Worm (Caenorhabditis elegans) whole organism, L1 larva: ENCODE results near the gene rabr-4.
A peak's percentile ranks its signal among the peaks of the same experiment; 100 is the strongest.

Experiments
- C34B4.2 ChIP-seq: sonication (generic microtip); optimal IDR thresholded peaks from 2 replicates; lab custom pipeline; 2017; ENCODE audit warnings: mild to moderate bottlenecking, missing genetic modification characterization, missing compliant biosample characterization
- F16B12.6 ChIP-seq: fragments of 150-350 bp; optimal IDR thresholded peaks from 2 replicates; lab custom pipeline; 2014; ENCODE audit warnings: missing biosample characterization, missing genetic modification characterization
- Y116A8C.19 ChIP-seq: sonication (generic microtip); optimal IDR thresholded peaks from 2 replicates; lab custom pipeline; 2016; ENCODE audit warnings: missing compliant biosample characterization, missing genetic modification characterization, borderline replicate concordance
- aha-1 ChIP-seq: fragments of 150-350 bp; optimal IDR thresholded peaks from 2 replicates; lab custom pipeline; 2014; ENCODE audit warnings: missing biosample characterization, missing genetic modification characterization
- alr-1 ChIP-seq: fragments of 200-800 bp; sonication (Bioruptor generic); optimal IDR thresholded peaks from 2 replicates; lab custom pipeline; 2018; ENCODE audit warnings: borderline replicate concordance, mild to moderate bottlenecking, missing genetic modification characterization, missing compliant biosample characterization
- aly-2 ChIP-seq: fragments of 150-350 bp; optimal IDR thresholded peaks from 2 replicates; lab custom pipeline; 2014; ENCODE audit warnings: missing biosample characterization, missing genetic modification characterization
- blmp-1 ChIP-seq: fragments of 150-350 bp; optimal IDR thresholded peaks from 2 replicates; lab custom pipeline; 2014; ENCODE audit warnings: missing biosample characterization, missing genetic modification characterization
- ceh-82 ChIP-seq, 3 experiments: fragments of 150-350 bp in 1 of 3; sonication (generic microtip) in 2 of 3; optimal IDR thresholded peaks; 2 replicates each; lab custom pipeline; 2014 to 2017; ENCODE audit warnings: missing biosample characterization in 3 of 3, missing genetic modification characterization in 3 of 3
- ceh-90 ChIP-seq: sonication (generic microtip); optimal IDR thresholded peaks from 2 replicates; lab custom pipeline; 2016; ENCODE audit warnings: missing genetic modification characterization, missing compliant biosample characterization
- ces-1 ChIP-seq: fragments of 150-350 bp; optimal IDR thresholded peaks from 2 replicates; lab custom pipeline; 2014; ENCODE audit warnings: missing biosample characterization, missing genetic modification reagents, missing genetic modification characterization
- dpl-1 ChIP-seq, 3 experiments: fragments of 150-350 bp in 2 of 3; sonication (generic microtip) in 1 of 3; optimal IDR thresholded peaks; 2 replicates each; lab custom pipeline; 2014 to 2017; ENCODE audit warnings: missing biosample characterization in 3 of 3, missing genetic modification characterization in 3 of 3, missing genetic modification reagents in 3 of 3
- efl-1 ChIP-seq, 4 experiments: fragments of 150-350 bp; optimal IDR thresholded peaks in 3 of 4; peaks in 1 of 4; 1 replicate in 1 of 4; 2 replicates in 3 of 4; lab custom pipeline; 2014; ENCODE audit warnings: missing biosample characterization in 2 of 4, missing genetic modification characterization in 2 of 4, missing genetic modification reagents in 2 of 4
- efl-3 ChIP-seq: fragments of 200-800 bp; sonication (Bioruptor generic); optimal IDR thresholded peaks from 2 replicates; lab custom pipeline; 2018; ENCODE audit warnings: mild to moderate bottlenecking, missing genetic modification characterization, missing compliant biosample characterization
- egl-13 ChIP-seq: sonication (generic microtip); optimal IDR thresholded peaks from 2 replicates; lab custom pipeline; 2016; ENCODE audit warnings: missing genotype, missing genetic modification reagents, missing genetic modification characterization, missing compliant biosample characterization
- egl-27 ChIP-seq, 2 experiments: fragments of 150-350 bp in 1 of 2; sonication (generic microtip); optimal IDR thresholded peaks; 3 replicates each; lab custom pipeline; 2017 to 2018; ENCODE audit warnings: missing biosample characterization in 2 of 2, missing genetic modification characterization in 2 of 2, missing genetic modification reagents in 2 of 2
- elt-2 ChIP-seq: sonication (generic microtip); optimal IDR thresholded peaks from 2 replicates; lab custom pipeline; 2016; ENCODE audit warnings: missing genetic modification characterization, mild to moderate bottlenecking, inconsistent platforms, missing compliant biosample characterization, missing genetic modification reagents
- elt-3 ChIP-seq, 6 experiments: fragments of 150-350 bp in 1 of 6; sonication (generic microtip); optimal IDR thresholded peaks; 2 replicates each; lab custom pipeline; 2017 to 2018; ENCODE audit warnings: missing biosample characterization in 6 of 6, missing genetic modification characterization in 6 of 6, inconsistent platforms in 1 of 6
- fkh-10 ChIP-seq: sonication (generic microtip); optimal IDR thresholded peaks from 2 replicates; lab custom pipeline; 2017; ENCODE audit warnings: missing biosample characterization, missing genetic modification reagents, missing genetic modification characterization
- fos-1 ChIP-seq: fragments of 150-350 bp; optimal IDR thresholded peaks from 2 replicates; lab custom pipeline; 2014; ENCODE audit warnings: missing biosample characterization, missing genetic modification characterization
- hlh-4 ChIP-seq: sonication (generic microtip); optimal IDR thresholded peaks from 2 replicates; lab custom pipeline; 2016; ENCODE audit warnings: mild to moderate bottlenecking, missing genetic modification characterization, missing compliant biosample characterization
- hpl-2 ChIP-seq: fragments of 150-350 bp; optimal IDR thresholded peaks from 2 replicates; lab custom pipeline; 2014; ENCODE audit warnings: missing biosample characterization, missing genetic modification reagents, missing genetic modification characterization
- isw-1 ChIP-seq: fragments of 200-800 bp; sonication (Bioruptor generic); IDR thresholded peaks from 2 replicates; pipeline ENCODE4 v1.3.6; 2022; ENCODE audit warnings: missing genetic modification characterization, missing compliant biosample characterization
- lin-13 ChIP-seq: fragments of 150-350 bp; optimal IDR thresholded peaks from 2 replicates; lab custom pipeline; 2014; ENCODE audit warnings: missing biosample characterization, missing genetic modification reagents, missing genetic modification characterization
- lin-14 ChIP-seq: fragments of 200-800 bp; sonication (Bioruptor generic); optimal IDR thresholded peaks from 2 replicates; lab custom pipeline; 2018; ENCODE audit warnings: mild to moderate bottlenecking, missing genetic modification characterization, moderate library complexity, missing compliant biosample characterization
- lin-15B ChIP-seq: fragments of 150-350 bp; sonication (generic microtip); optimal IDR thresholded peaks from 3 replicates; lab custom pipeline; 2014; ENCODE audit warnings: missing biosample characterization, missing genetic modification characterization
- lin-35 ChIP-seq, 2 experiments: fragments of 150-350 bp; optimal IDR thresholded peaks; 2 replicates each; lab custom pipeline; 2014; ENCODE audit warnings: missing biosample characterization in 2 of 2, missing genetic modification characterization in 2 of 2, missing genetic modification reagents in 2 of 2
- lin-39 ChIP-seq: fragments of 150-350 bp; optimal IDR thresholded peaks from 2 replicates; lab custom pipeline; 2014; ENCODE audit warnings: missing biosample characterization, missing genetic modification reagents, missing genetic modification characterization
- lsy-2 ChIP-seq, 2 experiments: fragments of 150-350 bp; optimal IDR thresholded peaks; 2 replicates each; lab custom pipeline; 2014; ENCODE audit warnings: missing biosample characterization in 2 of 2, missing genetic modification characterization in 2 of 2
- mdl-1 ChIP-seq, 2 experiments: fragments of 150-350 bp; optimal IDR thresholded peaks; 2 replicates each; lab custom pipeline; 2014 to 2017; ENCODE audit warnings: missing biosample characterization in 2 of 2, missing genetic modification characterization in 2 of 2, inconsistent platforms in 1 of 2
- nhr-11 ChIP-seq: fragments of 150-350 bp; optimal IDR thresholded peaks from 2 replicates; lab custom pipeline; 2014; ENCODE audit warnings: missing biosample characterization, missing genetic modification characterization
- nhr-19 ChIP-seq: fragments of 200-800 bp; sonication (Bioruptor generic); conservative IDR thresholded peaks from 2 replicates; pipeline ENCODE4 v1.3.6; 2022; ENCODE audit warnings: missing genetic modification characterization, missing compliant biosample characterization
- nhr-20 ChIP-seq: sonication (generic microtip); optimal IDR thresholded peaks from 2 replicates; lab custom pipeline; 2016; ENCODE audit warnings: mild to moderate bottlenecking, missing genetic modification characterization, missing compliant biosample characterization
- nhr-237 ChIP-seq: fragments of 150-350 bp; optimal IDR thresholded peaks from 2 replicates; lab custom pipeline; 2014; ENCODE audit warnings: missing biosample characterization, missing genetic modification characterization
- nhr-85 ChIP-seq: sonication (generic microtip); peaks from one replicate; lab custom pipeline; 2016; ENCODE audit warnings: missing genetic modification characterization, inconsistent platforms, missing compliant biosample characterization
- nhr-90 ChIP-seq: sonication (generic microtip); optimal IDR thresholded peaks from 2 replicates; lab custom pipeline; 2016; ENCODE audit warnings: mild to moderate bottlenecking, missing genetic modification characterization, missing compliant biosample characterization; ENCODE audit not compliant: poor library complexity
- rnt-1 ChIP-seq: sonication (generic microtip); optimal IDR thresholded peaks from 2 replicates; lab custom pipeline; 2016; ENCODE audit warnings: mild to moderate bottlenecking, missing genetic modification characterization, moderate library complexity, missing compliant biosample characterization
- sox-4 ChIP-seq: sonication (generic microtip); optimal IDR thresholded peaks from 2 replicates; lab custom pipeline; 2016; ENCODE audit warnings: missing genetic modification characterization, missing compliant biosample characterization
- sptf-1 ChIP-seq: fragments of 150-350 bp; optimal IDR thresholded peaks from 2 replicates; lab custom pipeline; 2014; ENCODE audit warnings: missing biosample characterization, missing genetic modification characterization
- tbx-2 ChIP-seq: sonication (generic microtip); optimal IDR thresholded peaks from 2 replicates; lab custom pipeline; 2016; ENCODE audit warnings: missing genetic modification characterization, missing compliant biosample characterization
- unc-86 ChIP-seq: sonication (generic microtip); optimal IDR thresholded peaks from 2 replicates; lab custom pipeline; 2016; ENCODE audit warnings: missing genetic modification characterization, missing compliant biosample characterization
- unc-98 ChIP-seq: fragments of 200-800 bp; sonication (Bioruptor generic); IDR thresholded peaks from 2 replicates; pipeline ENCODE4 v1.3.6; 2022; ENCODE audit warnings: missing genetic modification characterization, missing compliant biosample characterization
- ztf-11 ChIP-seq, 2 experiments: sonication (generic microtip); optimal IDR thresholded peaks; 2 replicates each; lab custom pipeline; 2016 to 2017; ENCODE audit warnings: missing genetic modification characterization in 2 of 2, missing biosample characterization in 1 of 2, missing compliant biosample characterization in 1 of 2
- ztf-4 ChIP-seq: fragments of 150-350 bp; optimal IDR thresholded peaks from 2 replicates; lab custom pipeline; 2014; ENCODE audit warnings: missing biosample characterization, missing genetic modification characterization

rabr-4 gene

DNA sequence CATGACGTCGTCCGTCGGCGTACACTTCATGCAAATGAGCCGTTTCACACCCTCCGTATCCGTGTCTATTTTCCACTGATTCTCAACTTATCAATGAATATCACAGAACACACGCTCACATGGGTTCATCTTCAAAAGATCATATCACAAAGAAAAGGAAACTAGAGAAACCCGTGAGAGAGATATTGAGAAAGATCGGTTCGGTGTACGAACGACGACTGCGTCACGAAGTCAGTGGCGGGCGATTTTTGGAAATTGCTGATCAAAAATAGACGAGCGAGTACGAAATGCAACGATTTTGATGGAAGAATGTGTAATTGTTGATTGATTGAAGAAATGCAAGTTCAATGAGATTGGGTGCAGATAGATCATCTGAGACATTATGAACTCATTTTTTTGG, 18.6 kb downstream of the rabr-4 start (continued):
- no peak for TF ChIP-seq lin-39 (tag; lab: Kevin White, UChicago)
- TF ChIP-seq dpl-1 (GFP tag; optimal IDR thresholded peaks at IDR 0.05; lab: Kevin White, UChicago), result peak in 1 of 3 experiments; percentile 3
- TF ChIP-seq lin-15B (tag; lab: Kevin White, UChicago), result no peak
- TF ChIP-seq hlh-4 (tag; lab: Kevin White, UChicago), result no peak
- TF ChIP-seq hpl-2 (GFP tag; lab: Kevin White, UChicago), result no peak
- no peak for TF ChIP-seq sptf-1
- no peak for TF ChIP-seq ceh-90 (tag; lab: Kevin White, UChicago)
- TF ChIP-seq blmp-1, result peak; percentile 85
- peak in 1 of 2 experiments; percentile 9 for TF ChIP-seq mdl-1 (tag; optimal IDR thresholded peaks at IDR 0.05; lab: Kevin White, UChicago)
- TF ChIP-seq C34B4.2 (tag; lab: Kevin White, UChicago), result no peak
- TF ChIP-seq egl-27 (tag; optimal IDR thresholded peaks at IDR 0.05; lab: Kevin White, UChicago), result no peak
- no peak for TF ChIP-seq unc-98 (GFP tag; lab: Robert Waterston, UW)
- peak; percentile 96 for TF ChIP-seq nhr-85 (tag; lab: Kevin White, UChicago)
- no peak for TF ChIP-seq ces-1 (GFP tag; lab: Kevin White, UChicago)
- TF ChIP-seq nhr-11 (tag; lab: Kevin White, UChicago), result no peak
- no peak for TF ChIP-seq ztf-4 (tag; lab: Kevin White, UChicago)
- peak; percentile 10 for TF ChIP-seq nhr-90 (tag; lab: Kevin White, UChicago)
- TF ChIP-seq F16B12.6 (tag; lab: Kevin White, UChicago), result no peak
- TF ChIP-seq ztf-11 (tag; optimal IDR thresholded peaks at IDR 0.05; lab: Kevin White, UChicago), result no peak
- TF ChIP-seq egl-13 (tag; lab: Kevin White, UChicago), result no peak
- no peak for TF ChIP-seq elt-2 (tag; lab: Kevin White, UChicago)
- no peak for TF ChIP-seq lin-13 (GFP tag; lab: Kevin White, UChicago)
- TF ChIP-seq nhr-20 (tag; lab: Kevin White, UChicago), result peak; percentile 86
- no peak for TF ChIP-seq sox-4
- TF ChIP-seq fkh-10, result no peak
- TF ChIP-seq fos-1 (tag; lab: Kevin White, UChicago), result no peak
- TF ChIP-seq aha-1 (tag; lab: Kevin White, UChicago), result no peak
- TF ChIP-seq lin-14, result peak; percentile 76
- TF ChIP-seq tbx-2, result no peak

- TF ChIP-seq efl-3 (GFP tag; lab: Kevin White, UChicago), result no peak
- TF ChIP-seq blmp-1, result peak; percentile 38
- peak; percentile 19; the same call in 1 of the 2 replicates for TF ChIP-seq nhr-19 (GFP tag; lab: Robert Waterston, UW)
- no peak for TF ChIP-seq alr-1 (tag; lab: Kevin White, UChicago)
- peak in 2 of 6 experiments; percentile 5 to 69 for TF ChIP-seq elt-3 (tag; optimal IDR thresholded peaks at IDR 0.05; lab: Kevin White, UChicago)
- TF ChIP-seq hpl-2 (GFP tag; lab: Kevin White, UChicago), result no peak
- TF ChIP-seq aly-2 (tag; lab: Kevin White, UChicago), result no peak
- peak in 1 of 2 experiments; percentile 35 for TF ChIP-seq lsy-2 (tag; optimal IDR thresholded peaks at IDR 0.05; lab: Kevin White, UChicago)
- no peak for TF ChIP-seq aha-1 (tag; lab: Kevin White, UChicago)
- TF ChIP-seq egl-13 (tag; lab: Kevin White, UChicago), result no peak
- no peak for TF ChIP-seq sox-4
- TF ChIP-seq lin-35 (GFP tag; optimal IDR thresholded peaks at IDR 0.05; lab: Kevin White, UChicago), result peak in 1 of 2 experiments; percentile 9
- no peak for TF ChIP-seq efl-1 (optimal IDR thresholded peaks at IDR 0.05; lab: Kevin White, UChicago)
- no peak for TF ChIP-seq efl-1 (GFP tag; optimal IDR thresholded peaks at IDR 0.05 in 1 of 2; lab: Kevin White, UChicago)
- no peak for TF ChIP-seq unc-86 (tag; lab: Kevin White, UChicago)
Measured at ce11 chrV:16214505-16214904, 19.8 kb downstream of the rabr-4 start, which contains the start of gene F11A5.9. Gene F11A5.9 (plus strand): TSS chrV:16214890.

DNA sequence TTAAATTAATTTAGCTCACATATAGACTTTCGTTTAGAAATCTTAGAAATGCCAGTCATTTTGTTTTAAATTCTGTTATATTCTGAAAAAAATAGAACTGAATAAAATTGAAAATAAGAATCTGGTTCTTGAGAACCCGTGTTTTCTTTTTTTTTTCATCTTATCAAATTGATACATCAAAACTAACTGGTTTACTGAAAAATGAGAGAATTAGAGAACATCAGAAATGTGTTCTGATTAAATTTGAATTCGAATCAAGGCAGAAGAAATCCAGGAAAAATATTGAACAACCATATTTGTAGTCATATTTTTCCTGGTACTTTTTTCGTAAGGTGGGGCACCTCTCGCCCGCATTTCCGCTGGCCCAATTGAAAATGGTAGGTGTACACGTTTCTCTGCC, 23.8 kb downstream of the rabr-4 start, which contains the start of gene F11A5.15:
Gene F11A5.15, minus strand, starts transcription at position 101 of the 400 bp plus-strand sequence.
- TF ChIP-seq ceh-82 (tag; optimal IDR thresholded peaks at IDR 0.05; lab: Kevin White, UChicago) (no peak), Y116A8C.19 (no peak), efl-1 (optimal IDR thresholded peaks at IDR 0.05; lab: Kevin White, UChicago) (no peak), efl-1 (GFP tag; optimal IDR thresholded peaks at IDR 0.05 in 1 of 2; lab: Kevin White, UChicago) (peak in 1 of 2 experiments; percentile 31), isw-1 (GFP tag; lab: Robert Waterston, UW) (no peak), rnt-1 (tag; lab: Kevin White, UChicago) (no peak), C34B4.2 (tag; lab: Kevin White, UChicago) (no peak), elt-3 (tag; optimal IDR thresholded peaks at IDR 0.05; lab: Kevin White, UChicago) (peak in 1 of 6 experiments; percentile 26), nhr-237 (tag; lab: Kevin White, UChicago) (no peak), aha-1 (tag; lab: Kevin White, UChicago) (no peak)
